Worm (Caenorhabditis elegans): ENCODE measurements around the gene spch-1.

DNA sequence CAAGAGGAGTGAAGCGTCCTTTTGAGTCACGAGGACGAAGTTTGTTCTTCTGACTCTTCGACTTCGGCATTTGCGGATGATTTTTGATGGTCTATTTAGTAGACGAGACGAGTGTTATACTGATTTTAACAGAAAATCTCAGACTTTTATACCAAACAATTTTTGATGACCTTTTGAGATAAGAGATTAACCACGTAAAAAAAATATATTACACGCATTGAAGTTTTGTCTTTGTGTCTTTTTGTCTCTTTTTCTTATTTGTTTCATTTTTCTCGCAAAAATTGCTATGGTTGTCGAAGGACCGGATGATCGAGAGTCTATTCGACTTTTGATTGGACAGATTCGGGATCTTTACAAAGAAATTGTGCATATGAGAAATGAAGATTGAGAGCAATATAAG, at the start of gene spch-1:
- TF ChIP-seq him-1 (tag; optimal IDR thresholded peaks at IDR 0.05): no peak
- no peak for TF ChIP-seq dao-5 (tag; optimal IDR thresholded peaks at IDR 0.05)

Data from whole organism, L4/young adult.